Worm (Caenorhabditis elegans) whole organism, L4/young adult: ENCODE measurements around the gene B0310.1.

Experiments
- W03F9.2 ChIP-seq: fragments of 150-350 bp; optimal IDR thresholded peaks from 2 replicates; lab custom pipeline; 2014; ENCODE audit warnings: missing biosample characterization, missing genetic modification characterization
- dao-5 ChIP-seq: sonication (generic microtip); optimal IDR thresholded peaks from 2 replicates; lab custom pipeline; 2016; ENCODE audit warnings: missing genotype, missing genetic modification characterization, moderate library complexity, missing compliant biosample characterization

ce11 chrX:520881-521280, 27.9 kb downstream of the B0310.1 start, which contains the start of gene B0310.3:
- no peak for TF ChIP-seq dao-5 (tag; lab: Kevin White, UChicago)
- no peak for TF ChIP-seq W03F9.2
